Fruit fly (Drosophila melanogaster): ENCODE measurements around the gene Brr2.

Brr2 gene

DNA sequence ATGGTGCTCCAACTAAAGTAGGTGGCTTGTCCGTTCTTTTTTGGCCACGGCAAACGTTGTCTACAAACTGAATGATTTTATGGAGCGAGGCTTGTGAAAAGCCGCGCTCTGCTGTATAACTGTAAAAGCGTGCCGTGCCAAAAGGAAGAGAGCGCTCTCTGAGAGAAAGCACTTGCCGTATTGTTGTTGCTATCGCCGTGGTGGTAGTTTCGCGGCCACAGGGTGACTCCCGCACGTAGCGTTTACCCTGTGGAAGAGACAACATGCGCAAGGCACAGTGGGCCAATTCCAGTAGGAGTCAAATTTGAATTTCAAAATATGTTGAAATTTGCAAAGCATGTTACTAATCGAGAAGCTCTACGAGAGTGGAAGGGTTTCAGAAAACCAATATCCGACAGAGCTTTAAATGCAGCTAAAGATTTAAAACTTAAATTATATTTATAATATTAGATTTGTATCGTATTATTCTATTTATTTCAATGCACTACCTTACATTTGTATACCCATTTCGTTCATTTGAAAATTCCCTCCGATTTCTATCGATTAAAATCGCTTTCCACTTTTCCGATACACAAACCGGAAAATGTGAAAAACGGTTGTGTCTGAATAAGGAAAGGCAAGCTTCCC, 42.7 kb downstream of the Brr2 start, which contains the start of gene sff (continued):
- peak; percentile 84 for TF ChIP-seq CG8765 (GFP tag; IDR thresholded peaks at IDR 0.05)
- TF ChIP-seq prd (optimal IDR thresholded peaks at IDR 0.05), result no peak
- peak; percentile 94 for TF ChIP-seq prd (GFP tag; IDR thresholded peaks at IDR 0.05)
- TF ChIP-seq CG17361 (GFP tag; IDR thresholded peaks at IDR 0.05), result peak; percentile 93
- TF ChIP-seq CG11695 (GFP tag; IDR thresholded peaks at IDR 0.05), result peak; percentile 87
- TF ChIP-seq CG4707 (GFP tag; optimal IDR thresholded peaks at IDR 0.05), result peak; percentile 97
- peak; percentile 91 for TF ChIP-seq lmd (GFP tag; IDR thresholded peaks at IDR 0.05)
- TF ChIP-seq Opbp (GFP tag; IDR thresholded peaks at IDR 0.05; ENCODE audit: partially characterized antibody), result no peak
- peak; percentile 86 for TF ChIP-seq CG32532 (GFP tag; IDR thresholded peaks at IDR 0.05)
- peak; percentile 56; the same call in 1 of the 2 replicates for TF ChIP-seq Adf1 (GFP tag; IDR thresholded peaks at IDR 0.05)
- peak; percentile 79; the same call in 1 of the 2 replicates for TF ChIP-seq ro (GFP tag; IDR thresholded peaks at IDR 0.05)
- TF ChIP-seq trem (tag; optimal IDR thresholded peaks at IDR 0.05), result peak; percentile 87
- no peak for TF ChIP-seq nerfin-2 (GFP tag; IDR thresholded peaks at IDR 0.05; ENCODE audit: partially characterized antibody)
- peak; percentile 72 for TF ChIP-seq mam (GFP tag; optimal IDR thresholded peaks at IDR 0.05)
- peak; percentile 85 for TF ChIP-seq wor (GFP tag; IDR thresholded peaks at IDR 0.05)
- TF ChIP-seq gcm (GFP tag; optimal IDR thresholded peaks at IDR 0.05), result peak; percentile 71
- peak; percentile 69 for TF ChIP-seq Dad (GFP tag; optimal IDR thresholded peaks at IDR 0.05)
- peak; percentile 91 for TF ChIP-seq CG14710 (tag; optimal IDR thresholded peaks at IDR 0.05)
- TF ChIP-seq Lhr (GFP tag; optimal IDR thresholded peaks at IDR 0.05), result peak; percentile 68
- TF ChIP-seq Max (GFP tag; optimal IDR thresholded peaks at IDR 0.05), result peak; percentile 75
- TF ChIP-seq knrl (GFP tag; IDR thresholded peaks at IDR 0.05; ENCODE audit: partially characterized antibody), result peak; percentile 48; the same call in 1 of the 3 replicates
- no peak for TF ChIP-seq pros (GFP tag; optimal IDR thresholded peaks at IDR 0.05)
- TF ChIP-seq en (GFP tag; optimal IDR thresholded peaks at IDR 0.05), result peak; percentile 33
- TF ChIP-seq pzg (GFP tag; optimal IDR thresholded peaks at IDR 0.05), result peak; percentile 36
- peak; percentile 58 for TF ChIP-seq Mad (GFP tag; optimal IDR thresholded peaks at IDR 0.05)
- TF ChIP-seq HLH54F (GFP tag; optimal IDR thresholded peaks at IDR 0.05), result peak; percentile 66
- TF ChIP-seq CG9932 (GFP tag; IDR thresholded peaks at IDR 0.05), result peak; percentile 85
- peak; percentile 92 for TF ChIP-seq Chrac-16 (GFP tag; optimal IDR thresholded peaks at IDR 0.05)
- TF ChIP-seq row (GFP tag; IDR thresholded peaks at IDR 0.05), result peak; percentile 91
- peak; percentile 87 for TF ChIP-seq MTF-1 (GFP tag; optimal IDR thresholded peaks at IDR 0.05; ENCODE audit: borderline replicate concordance)
- TF ChIP-seq PHDP (tag; optimal IDR thresholded peaks at IDR 0.05), result peak; percentile 89
- TF ChIP-seq Sry-β (GFP tag; optimal IDR thresholded peaks at IDR 0.05), result peak; percentile 34
- TF ChIP-seq NFAT (GFP tag; IDR thresholded peaks at IDR 0.05), result peak; percentile 74
- peak; percentile 86 for TF ChIP-seq slbo (GFP tag; IDR thresholded peaks at IDR 0.05)
- TF ChIP-seq Sox102F (GFP tag; optimal IDR thresholded peaks at IDR 0.05), result peak; percentile 88
- TF ChIP-seq CG9797 (GFP tag; optimal IDR thresholded peaks at IDR 0.05), result peak; percentile 29
- TF ChIP-seq CG12236 (GFP tag; optimal IDR thresholded peaks at IDR 0.05), result peak; percentile 28
- TF ChIP-seq trh (GFP tag; optimal IDR thresholded peaks at IDR 0.05), result peak; percentile 43
- TF ChIP-seq emc (GFP tag; optimal IDR thresholded peaks at IDR 0.05), result no peak
- peak; percentile 80 for TF ChIP-seq CG7357 (GFP tag; IDR thresholded peaks at IDR 0.05)
- TF ChIP-seq tll (GFP tag; optimal IDR thresholded peaks at IDR 0.05), result peak in 1 of 2 experiments; percentile 75
- peak; percentile 91 for TF ChIP-seq zfh1 (GFP tag; IDR thresholded peaks at IDR 0.05)
- TF ChIP-seq crol (GFP tag; IDR thresholded peaks at IDR 0.05), result peak; percentile 31; the same call in 1 of the 2 replicates
- no peak for TF ChIP-seq Dip2 (GFP tag; IDR thresholded peaks at IDR 0.05)
- 0 out of 3 replicates have a peak, but pooled peaks have one; percentile 20 for TF ChIP-seq vnd (GFP tag; IDR thresholded peaks at IDR 0.05; ENCODE audit: partially characterized antibody)
- TF ChIP-seq CG13287 (GFP tag; IDR thresholded peaks at IDR 0.05; ENCODE audit: partially characterized antibody), result peak; percentile 52
- peak; percentile 69 for TF ChIP-seq gsb (GFP tag; IDR thresholded peaks at IDR 0.05)
- TF ChIP-seq CG17359 (tag; optimal IDR thresholded peaks at IDR 0.05), result peak; percentile 88
- TF ChIP-seq CG8359 (GFP tag; optimal IDR thresholded peaks at IDR 0.05; ENCODE audit: borderline replicate concordance), result peak; percentile 83
